Worm (Caenorhabditis elegans): ENCODE results near the gene ptc-3.

The ptc-3 gene

ce11 chrII:2816676-2817075 is 35.7 kb downstream of the ptc-3 start, which contains the start of gene set-13:
set-13 (plus strand) TSS chrII:2816976.
- TF ChIP-seq hsf-1 (GFP tag; IDR thresholded peaks at IDR 0.05): no peak
- no peak for TF ChIP-seq Y67H2A.10 (GFP tag; conservative IDR thresholded peaks at IDR 0.05)

ce11 chrII:2815444-2815843 is 36.9 kb downstream of the ptc-3 start, which contains the start of gene K12H6.2:
K12H6.2 (minus strand) TSS chrII:2815544.
- TF ChIP-seq sdz-38 (tag; optimal IDR thresholded peaks at IDR 0.05) (no peak), nhr-90 (tag; optimal IDR thresholded peaks at IDR 0.05) (no peak), B0019.2 (GFP tag; conservative IDR thresholded peaks at IDR 0.05) (no peak), Y53F4B.3 (GFP tag; IDR thresholded peaks at IDR 0.05) (no peak), hlh-26 (GFP tag; conservative IDR thresholded peaks at IDR 0.05) (no peak), Y53G8AR.9 (GFP tag; conservative IDR thresholded peaks at IDR 0.05) (no peak), nhr-27 (tag; optimal IDR thresholded peaks at IDR 0.05) (no peak), lin-26 (GFP tag; IDR thresholded peaks at IDR 0.05) (no peak), B0336.3 (GFP tag; IDR thresholded peaks at IDR 0.05) (no peak), sea-2 (GFP tag; IDR thresholded peaks at IDR 0.05) (no peak), ceh-58 (GFP tag; IDR thresholded peaks at IDR 0.05) (no peak), fkh-3 (tag; optimal IDR thresholded peaks at IDR 0.05) (no peak), bed-2 (GFP tag; IDR thresholded peaks at IDR 0.05) (no peak), him-1 (tag; optimal IDR thresholded peaks at IDR 0.05) (no peak), mcd-1 (GFP tag; IDR thresholded peaks at IDR 0.05) (no peak), unc-130 (GFP tag; optimal IDR thresholded peaks at IDR 0.05) (no peak), die-1 (tag; optimal IDR thresholded peaks at IDR 0.05) (no peak)

ce11 chrII:2815017-2815416 is 37.4 kb downstream of the ptc-3 start:
- TF ChIP-seq snpc-4 (GFP tag; optimal IDR thresholded peaks at IDR 0.05) (no peak), snpc-4 (tag; optimal IDR thresholded peaks at IDR 0.05) (no peak), attf-6 (GFP tag; IDR thresholded peaks at IDR 0.05) (no peak), bed-2 (GFP tag; IDR thresholded peaks at IDR 0.05) (no peak), lsl-1 (GFP tag; optimal IDR thresholded peaks at IDR 0.05) (peak; percentile 94), F37B4.10 (GFP tag; IDR thresholded peaks at IDR 0.05) (no peak), lag-1 (GFP tag; IDR thresholded peaks at IDR 0.05) (no peak), sea-2 (GFP tag; IDR thresholded peaks at IDR 0.05) (no peak), mxl-1 (tag; optimal IDR thresholded peaks at IDR 0.05) (no peak), snpc-1.3 (tag; optimal IDR thresholded peaks at IDR 0.05; ENCODE audit: insufficient read depth) (peak; percentile 28), T26A5.8 (tag; optimal IDR thresholded peaks at IDR 0.05) (no peak), lin-54 (GFP tag; optimal IDR thresholded peaks at IDR 0.05) (no peak), B0019.2 (GFP tag; conservative IDR thresholded peaks at IDR 0.05) (no peak), egl-44 (GFP tag; IDR thresholded peaks at IDR 0.05) (no peak), madf-8 (GFP tag; conservative IDR thresholded peaks at IDR 0.05) (peak; percentile 48; the same call in 1 of the 2 replicates), ama-1 (optimal IDR thresholded peaks at IDR 0.05) (no peak), ama-1 (GFP tag; optimal IDR thresholded peaks at IDR 0.05) (no peak), efl-1 (GFP tag; optimal IDR thresholded peaks at IDR 0.05) (peak; percentile 12), lin-40 (tag; optimal IDR thresholded peaks at IDR 0.05) (no peak), athp-1 (tag; optimal IDR thresholded peaks at IDR 0.05) (no peak), xnd-1 (tag; optimal IDR thresholded peaks at IDR 0.05) (peak; percentile 85), cebp-2 (GFP tag; IDR thresholded peaks at IDR 0.05) (no peak), T07F8.4 (tag; optimal IDR thresholded peaks at IDR 0.05) (no peak), dpl-1 (GFP tag; optimal IDR thresholded peaks at IDR 0.05) (no peak), tbp1 (GFP tag; optimal IDR thresholded peaks at IDR 0.05) (no peak), madf-6 (GFP tag; IDR thresholded peaks at IDR 0.05) (peak; percentile 86), nfya-2 (GFP tag; IDR thresholded peaks at IDR 0.05) (no peak), snpc-3.4 (tag; optimal IDR thresholded peaks at IDR 0.05) (no peak), tbx-9 (tag; optimal IDR thresholded peaks at IDR 0.05; ENCODE audit: borderline replicate concordance) (no peak), K12H6.12 (tag; optimal IDR thresholded peaks at IDR 0.05) (no peak), ccch-3 (GFP tag; optimal IDR thresholded peaks at IDR 0.05) (no peak), ekl-4 (GFP tag; IDR thresholded peaks at IDR 0.05) (no peak), mcd-1 (GFP tag; IDR thresholded peaks at IDR 0.05) (0 out of 2 replicates have a peak, but pooled peaks have one; percentile 14)
